Worm (Caenorhabditis elegans) whole organism, L4/young adult: ENCODE measurements around the gene math-5.

Experiments used
- W03F9.2 ChIP-seq: fragments of 150-350 bp; optimal IDR thresholded peaks from 2 replicates; lab custom pipeline; 2014; ENCODE audit warnings: missing biosample characterization, missing genetic modification characterization
- dao-5 ChIP-seq: sonication (generic microtip); optimal IDR thresholded peaks from 2 replicates; lab custom pipeline; 2016; ENCODE audit warnings: missing genotype, missing genetic modification characterization, moderate library complexity, missing compliant biosample characterization
- him-1 ChIP-seq: sonication (generic microtip); optimal IDR thresholded peaks from 2 replicates; lab custom pipeline; 2016; ENCODE audit warnings: missing genotype, missing genetic modification reagents, missing genetic modification characterization, missing compliant biosample characterization

ce11 chrII:1850299-1850698, 32.3 kb downstream of the math-5 start, which contains the start of gene fbxb-96:
- TF ChIP-seq him-1 (tag; lab: Kevin White, UChicago) (no peak), W03F9.2 (tag; lab: Kevin White, UChicago) (no peak), dao-5 (tag; lab: Kevin White, UChicago) (no peak)
